Fruit fly (Drosophila melanogaster): ENCODE data around the gene CG42750.

DNA sequence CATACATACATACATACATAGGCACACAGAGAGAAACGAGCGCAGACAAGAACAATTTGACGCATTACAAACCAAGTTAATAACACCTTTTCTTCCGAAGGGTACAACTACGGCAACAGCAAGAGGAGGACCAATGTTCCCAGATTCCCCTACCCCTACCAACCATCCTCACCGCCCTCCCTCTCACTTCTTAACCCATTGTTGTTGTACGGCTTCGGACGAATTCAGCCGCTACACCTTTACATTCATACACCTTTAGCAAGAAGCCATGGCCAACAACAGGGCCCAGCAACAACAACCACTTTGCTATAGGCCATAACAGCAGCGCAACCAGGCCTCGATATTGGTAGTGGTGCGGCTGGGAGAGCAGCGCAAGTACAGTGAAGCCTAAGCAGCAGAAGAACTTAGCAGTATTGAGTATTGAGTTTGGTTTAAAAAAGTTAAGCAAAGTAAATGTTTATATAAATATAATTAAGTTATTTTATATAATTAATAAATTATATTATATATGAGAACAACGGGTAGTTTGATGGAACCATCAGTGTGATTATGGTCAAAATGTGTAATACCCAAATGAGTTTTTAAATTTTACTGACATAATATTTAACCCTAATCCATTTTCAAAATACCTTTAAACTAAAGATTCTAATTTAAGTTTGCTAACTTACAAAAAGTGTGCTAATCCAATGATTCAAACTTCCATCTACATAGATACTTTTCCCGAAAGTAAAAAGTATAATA, 125.0 kb downstream of the CG42750 start:
- peak; percentile 74 for TF ChIP-seq CG4496 (GFP tag; IDR thresholded peaks at IDR 0.05)
- peak; percentile 81 for TF ChIP-seq fd96Ca (GFP tag; IDR thresholded peaks at IDR 0.05)
